Worm (Caenorhabditis elegans) whole organism, L3 larva: ENCODE measurements around the gene dab-1.

ENCODE experiments used
- ama-1 ChIP-seq: fragments of 150-350 bp; optimal IDR thresholded peaks from 2 replicates; lab custom pipeline; 2018
- ceh-16 ChIP-seq: sonication (generic microtip); optimal IDR thresholded peaks from 2 replicates; lab custom pipeline; 2017; ENCODE audit warnings: missing biosample characterization, missing genetic modification characterization
- ceh-28 ChIP-seq: fragments of 150-350 bp; optimal IDR thresholded peaks from 2 replicates; lab custom pipeline; 2014; ENCODE audit warnings: missing biosample characterization, missing genetic modification reagents, missing genetic modification characterization
- ceh-82 ChIP-seq: fragments of 150-350 bp; optimal IDR thresholded peaks from 2 replicates; lab custom pipeline; 2014; ENCODE audit warnings: missing biosample characterization, missing genetic modification characterization
- ceh-9 ChIP-seq: sonication (generic microtip); optimal IDR thresholded peaks from 2 replicates; lab custom pipeline; 2018; ENCODE audit warnings: missing biosample characterization, missing genetic modification characterization
- daf-12 ChIP-seq: fragments of 150-350 bp; optimal IDR thresholded peaks from 2 replicates; lab custom pipeline; 2014; ENCODE audit warnings: missing biosample characterization, missing genetic modification reagents, missing genetic modification characterization
- elt-1 ChIP-seq: fragments of 150-350 bp; optimal IDR thresholded peaks from 2 replicates; lab custom pipeline; 2014; ENCODE audit warnings: missing biosample characterization, missing genetic modification characterization
- elt-2 ChIP-seq: sonication (generic microtip); optimal IDR thresholded peaks from 2 replicates; lab custom pipeline; 2016; ENCODE audit warnings: missing genetic modification reagents, mild to moderate bottlenecking, missing genetic modification characterization, missing compliant biosample characterization
- eor-1 ChIP-seq, 2 experiments: fragments of 150-350 bp; optimal IDR thresholded peaks; 2 replicates each; lab custom pipeline; 2014 to 2018; ENCODE audit warnings: missing biosample characterization in 2 of 2, missing genetic modification characterization in 2 of 2
- fkh-2 ChIP-seq: fragments of 150-350 bp; optimal IDR thresholded peaks from 2 replicates; lab custom pipeline; 2014; ENCODE audit warnings: missing biosample characterization, missing genetic modification reagents, missing genetic modification characterization
- hmg-11 ChIP-seq: sonication (generic microtip); optimal IDR thresholded peaks from 2 replicates; lab custom pipeline; 2016; ENCODE audit warnings: missing genetic modification characterization, missing compliant biosample characterization
- jun-1 ChIP-seq: fragments of 150-350 bp; optimal IDR thresholded peaks from 2 replicates; lab custom pipeline; 2014; ENCODE audit warnings: missing biosample characterization, missing genetic modification reagents, missing genetic modification characterization
- lin-39 ChIP-seq: fragments of 150-350 bp; optimal IDR thresholded peaks from 2 replicates; lab custom pipeline; 2018; ENCODE audit warnings: missing biosample characterization, missing genetic modification reagents, missing genetic modification characterization
- lsy-12 ChIP-seq: sonication (generic microtip); optimal IDR thresholded peaks from 2 replicates; lab custom pipeline; 2016; ENCODE audit warnings: mild to moderate bottlenecking, missing genetic modification characterization, missing compliant biosample characterization
- mdl-1 ChIP-seq: fragments of 150-350 bp; optimal IDR thresholded peaks from 2 replicates; lab custom pipeline; 2014; ENCODE audit warnings: missing biosample characterization, missing genetic modification characterization
- mml-1 ChIP-seq: fragments of 150-350 bp; sonication (generic microtip); optimal IDR thresholded peaks from 3 replicates; lab custom pipeline; 2014; ENCODE audit warnings: missing biosample characterization, missing genetic modification characterization
- nfya-1 ChIP-seq: sonication (generic microtip); optimal IDR thresholded peaks from 2 replicates; lab custom pipeline; 2017; ENCODE audit warnings: missing genetic modification characterization, mild to moderate bottlenecking, missing compliant biosample characterization, antibody characterized with exemption, moderate library complexity; ENCODE audit not compliant: insufficient read depth
- nhr-12 ChIP-seq: fragments of 150-350 bp; optimal IDR thresholded peaks from 2 replicates; lab custom pipeline; 2014; ENCODE audit warnings: missing biosample characterization, missing genetic modification characterization
- nhr-23 ChIP-seq: fragments of 150-350 bp; optimal IDR thresholded peaks from 2 replicates; lab custom pipeline; 2014; ENCODE audit warnings: missing biosample characterization, missing genetic modification reagents, missing genetic modification characterization
- nhr-25 ChIP-seq: sonication (generic microtip); optimal IDR thresholded peaks from 2 replicates; lab custom pipeline; 2017; ENCODE audit warnings: missing biosample characterization, missing genetic modification characterization
- nhr-28 ChIP-seq: fragments of 150-350 bp; optimal IDR thresholded peaks from 2 replicates; lab custom pipeline; 2014; ENCODE audit warnings: missing biosample characterization, missing genetic modification characterization
- nhr-43 ChIP-seq: sonication (generic microtip); optimal IDR thresholded peaks from 2 replicates; lab custom pipeline; 2016; ENCODE audit warnings: mild to moderate bottlenecking, missing genetic modification characterization, missing compliant biosample characterization; ENCODE audit not compliant: poor library complexity, severe bottlenecking
- nhr-67 ChIP-seq: fragments of 150-350 bp; optimal IDR thresholded peaks from 2 replicates; lab custom pipeline; 2014; ENCODE audit warnings: missing biosample characterization, missing genetic modification characterization
- nhr-76 ChIP-seq: fragments of 150-350 bp; sonication (generic microtip); optimal IDR thresholded peaks from 5 replicates; lab custom pipeline; 2014; ENCODE audit warnings: missing biosample characterization, missing genetic modification characterization
- nhr-77 ChIP-seq: fragments of 150-350 bp; optimal IDR thresholded peaks from 2 replicates; lab custom pipeline; 2014; ENCODE audit warnings: missing biosample characterization, missing genetic modification characterization
- pha-4 ChIP-seq: fragments of 150-350 bp; optimal IDR thresholded peaks from 2 replicates; lab custom pipeline; 2014; ENCODE audit warnings: missing biosample characterization, missing genetic modification reagents, missing genetic modification characterization
- pqm-1 ChIP-seq: fragments of 150-350 bp; optimal IDR thresholded peaks from 2 replicates; lab custom pipeline; 2017; ENCODE audit warnings: missing biosample characterization, missing genetic modification characterization, inconsistent platforms
- sea-2 ChIP-seq: fragments of 150-350 bp; sonication (generic microtip); optimal IDR thresholded peaks from 4 replicates; lab custom pipeline; 2014; ENCODE audit warnings: missing biosample characterization, missing genetic modification reagents, missing genetic modification characterization
- unc-39 ChIP-seq: sonication (generic microtip); optimal IDR thresholded peaks from 4 replicates; lab custom pipeline; 2017; ENCODE audit warnings: missing biosample characterization, missing genetic modification characterization
- ztf-11 ChIP-seq: fragments of 150-350 bp; optimal IDR thresholded peaks from 2 replicates; lab custom pipeline; 2014; ENCODE audit warnings: missing biosample characterization, missing genetic modification characterization
- ztf-4 ChIP-seq: fragments of 150-350 bp; optimal IDR thresholded peaks from 2 replicates; lab custom pipeline; 2014; ENCODE audit warnings: missing biosample characterization, missing genetic modification characterization

Gene dab-1

DNA sequence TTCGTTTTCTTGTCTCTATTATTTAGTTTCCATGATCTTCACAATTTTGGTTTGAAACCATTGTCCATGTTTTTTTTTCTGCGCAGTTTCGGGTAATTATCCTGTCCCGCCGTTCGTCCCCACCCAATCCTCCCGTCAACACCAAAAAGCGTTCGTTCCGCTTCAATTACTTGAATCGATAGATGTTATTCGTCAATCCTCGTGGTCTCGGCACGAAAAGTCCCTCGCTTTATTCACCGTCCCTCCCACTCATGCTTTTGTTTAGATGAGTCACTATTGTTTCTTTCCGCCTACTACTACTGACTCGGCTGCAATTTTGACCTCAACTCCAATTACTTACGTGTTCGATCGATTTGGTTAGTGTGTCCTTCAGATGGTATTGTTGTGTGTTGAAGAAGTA, 1.2 kb downstream of the dab-1 start:
- no peak for TF ChIP-seq elt-1 (tag; lab: Kevin White, UChicago)
- TF ChIP-seq nhr-25, result peak; percentile 43

DNA sequence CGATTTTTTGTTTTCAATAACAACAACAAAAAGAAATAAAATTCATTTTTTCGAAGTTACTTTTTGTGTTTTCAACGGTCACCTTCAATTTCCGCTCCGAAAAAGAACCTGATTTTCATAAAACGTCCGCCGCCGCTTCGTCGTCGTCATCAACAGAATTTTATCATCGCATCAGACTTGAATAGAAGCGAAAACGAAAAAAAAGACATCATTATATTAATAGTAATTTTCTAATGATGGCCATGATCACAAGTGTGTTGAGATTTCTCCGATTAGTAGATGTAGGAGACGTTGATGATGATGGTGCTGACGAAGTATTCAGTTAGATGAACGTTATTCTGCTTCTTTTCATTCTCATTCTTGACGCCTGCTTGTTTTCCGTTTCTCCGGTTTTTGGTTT, 1.8 kb downstream of the dab-1 start:
- TF ChIP-seq ztf-4 (no peak), jun-1 (no peak), hmg-11 (tag; lab: Kevin White, UChicago) (no peak), ceh-16 (tag; lab: Kevin White, UChicago) (no peak), elt-2 (no peak), nhr-12 (tag; lab: Kevin White, UChicago) (no peak), nhr-43 (tag; lab: Kevin White, UChicago) (no peak), sea-2 (no peak), lin-39 (tag; lab: Kevin White, UChicago) (no peak)
- TF ChIP-seq, all 47 proteins: peak for 0

DNA sequence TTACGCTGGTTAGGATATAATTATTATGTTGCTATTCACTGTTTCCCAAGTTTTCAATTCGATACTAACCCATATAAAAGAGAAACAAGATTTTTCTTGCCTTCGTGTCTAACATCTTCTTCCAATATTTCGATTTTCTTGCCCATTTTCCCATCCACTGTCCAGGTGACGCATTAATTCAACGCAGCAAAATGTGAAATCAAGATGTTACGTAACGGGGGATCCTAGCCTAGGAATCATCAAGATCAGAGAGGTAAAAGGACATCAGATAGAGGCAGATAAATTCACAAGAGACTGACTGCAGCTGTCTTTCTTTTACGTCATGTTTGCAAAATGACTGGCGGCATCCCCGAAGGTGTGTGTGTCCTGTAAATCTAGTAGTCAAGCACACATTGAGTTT, 2.4 kb downstream of the dab-1 start:
- TF ChIP-seq eor-1 (tag; optimal IDR thresholded peaks at IDR 0.05; lab: Kevin White, UChicago), result no peak
- peak; percentile 54 for TF ChIP-seq nhr-23
- peak; percentile 7 for TF ChIP-seq nhr-43 (tag; lab: Kevin White, UChicago)
- no peak for TF ChIP-seq lin-39 (tag; lab: Kevin White, UChicago)
- peak; percentile 44 for TF ChIP-seq elt-1 (tag; lab: Kevin White, UChicago)
- TF ChIP-seq nhr-67 (tag; lab: Kevin White, UChicago), result no peak
- TF ChIP-seq, all 47 proteins: peak for 3

DNA sequence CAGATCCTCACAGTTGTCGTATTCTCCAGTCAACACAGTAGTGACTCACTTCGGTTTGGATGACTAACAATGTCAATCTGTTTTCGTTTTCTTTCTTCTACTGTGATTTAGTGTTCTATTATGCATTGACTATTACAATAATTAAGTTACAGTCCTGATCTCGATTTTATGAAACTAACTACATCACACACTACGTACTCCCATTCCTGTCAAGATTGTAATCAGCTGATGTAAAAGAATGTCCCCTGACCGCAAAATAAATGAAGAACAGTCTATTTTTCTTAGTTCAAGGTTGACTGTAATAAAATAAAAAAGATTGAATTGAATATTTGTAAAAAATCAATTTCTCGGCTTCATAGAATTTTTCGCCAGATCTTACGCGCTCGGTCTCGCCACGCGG, 3.2 kb downstream of the dab-1 start:
- TF ChIP-seq fkh-2 (tag; lab: Kevin White, UChicago), result no peak
- TF ChIP-seq elt-1 (tag; lab: Kevin White, UChicago), result peak; percentile 61

DNA sequence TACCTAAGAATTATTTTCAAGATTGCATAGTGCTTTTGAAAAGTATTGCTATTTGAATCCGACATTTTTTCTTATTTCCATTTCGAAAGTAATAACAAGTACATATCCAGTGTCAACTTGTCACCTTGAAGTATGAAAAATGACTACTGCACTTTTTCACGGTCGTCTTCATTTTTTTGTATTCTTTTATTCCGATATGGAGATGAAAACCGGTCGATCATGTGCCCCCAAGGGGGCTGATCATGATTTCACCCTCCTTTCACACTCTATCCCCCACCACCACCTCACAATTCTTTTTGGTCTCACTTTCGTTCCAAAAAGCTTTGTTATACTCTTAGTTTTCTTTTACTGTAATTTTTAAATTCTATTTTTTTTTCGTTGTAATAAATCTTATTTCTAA, 3.7 kb downstream of the dab-1 start:
- TF ChIP-seq nhr-23 (no peak), jun-1 (no peak), nhr-67 (tag; lab: Kevin White, UChicago) (no peak), nhr-43 (tag; lab: Kevin White, UChicago) (peak; percentile 26), nfya-1 (tag; lab: Kevin White, UChicago) (peak; percentile 13), lsy-12 (tag; lab: Kevin White, UChicago) (no peak), mml-1 (tag; lab: Kevin White, UChicago) (no peak), ama-1 (lab: Kevin White, UChicago) (peak; percentile 32), fkh-2 (tag; lab: Kevin White, UChicago) (no peak), nhr-25 (peak; percentile 52)

DNA sequence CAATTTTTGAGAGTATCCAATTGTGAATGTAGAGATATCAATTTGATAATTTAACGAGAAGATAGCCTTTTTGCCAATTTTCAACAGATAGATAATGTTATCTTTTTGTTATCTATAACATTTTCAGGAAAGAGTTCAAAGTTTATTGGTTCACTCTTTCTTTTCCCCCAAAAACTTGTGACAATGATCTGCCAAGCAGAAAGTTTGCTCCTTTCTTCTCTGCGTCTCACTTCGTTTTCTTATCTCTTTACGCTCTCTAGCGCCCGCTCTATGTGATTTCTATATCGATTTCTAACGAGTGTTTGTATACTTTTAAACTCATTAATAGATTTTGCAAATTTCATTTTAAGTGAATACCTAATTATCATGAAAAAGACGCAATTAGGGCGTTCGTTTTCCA, 4.3 kb downstream of the dab-1 start:
- no peak for TF ChIP-seq ceh-9 (tag; lab: Kevin White, UChicago)
- TF ChIP-seq mdl-1 (tag; lab: Kevin White, UChicago), result no peak
- TF ChIP-seq eor-1 (tag; optimal IDR thresholded peaks at IDR 0.05; lab: Kevin White, UChicago), result no peak
- no peak for TF ChIP-seq nhr-28 (tag; lab: Kevin White, UChicago)
- TF ChIP-seq nhr-23, result no peak
- no peak for TF ChIP-seq ztf-11 (tag; lab: Kevin White, UChicago)
- peak; percentile 95 for TF ChIP-seq elt-2
- no peak for TF ChIP-seq nhr-76 (tag; lab: Kevin White, UChicago)
- no peak for TF ChIP-seq nhr-12 (tag; lab: Kevin White, UChicago)
- TF ChIP-seq pha-4 (tag; lab: Kevin White, UChicago), result peak; percentile 68
- no peak for TF ChIP-seq unc-39 (tag; lab: Kevin White, UChicago)
- TF ChIP-seq ceh-16 (tag; lab: Kevin White, UChicago), result no peak
- no peak for TF ChIP-seq nhr-43 (tag; lab: Kevin White, UChicago)
- TF ChIP-seq nhr-77 (tag; lab: Kevin White, UChicago), result no peak
- TF ChIP-seq lin-39 (tag; lab: Kevin White, UChicago), result no peak
- no peak for TF ChIP-seq ceh-82
- no peak for TF ChIP-seq elt-1 (tag; lab: Kevin White, UChicago)
- TF ChIP-seq nfya-1 (tag; lab: Kevin White, UChicago), result no peak
- TF ChIP-seq pqm-1 (tag; lab: Kevin White, UChicago), result peak; percentile 83
- TF ChIP-seq ceh-28 (tag; lab: Kevin White, UChicago), result peak; percentile 22
- TF ChIP-seq mml-1 (tag; lab: Kevin White, UChicago), result no peak
- TF ChIP-seq daf-12 (tag; lab: Kevin White, UChicago), result no peak
- TF ChIP-seq fkh-2 (tag; lab: Kevin White, UChicago), result no peak
- TF ChIP-seq ama-1 (lab: Kevin White, UChicago), result no peak
- TF ChIP-seq, all 47 proteins: peak for 4
